Fruit fly (Drosophila melanogaster) whole organism, wandering third instar larva: ENCODE data around the gene CG2017.

ENCODE experiments used
- CG32264 ChIP-seq: fragments of 200-800 bp; sonication (Bioruptor generic); optimal IDR thresholded peaks from 2 replicates; lab custom pipeline; 2016; ENCODE audit warnings: missing biosample characterization, missing genetic modification characterization
- CG9705 ChIP-seq: fragments of 200-800 bp; sonication (Bioruptor generic); optimal IDR thresholded peaks from 2 replicates; lab custom pipeline; 2018; ENCODE audit warnings: missing biosample characterization, mild to moderate bottlenecking, missing genetic modification characterization
- Dfd ChIP-seq: fragments of >200 bp; optimal IDR thresholded peaks from 2 replicates; lab custom pipeline; 2017; ENCODE audit warnings: missing biosample characterization, missing genetic modification characterization
- Dif ChIP-seq: fragments of 200-275, 200-300 bp; sonication (Bioruptor generic); optimal IDR thresholded peaks from 2 replicates; lab custom pipeline; 2018; ENCODE audit warnings: missing biosample characterization, missing genetic modification characterization; ENCODE audit not compliant: partially characterized antibody
- GATAd ChIP-seq: sonication (Bioruptor generic); optimal IDR thresholded peaks from 2 replicates; lab custom pipeline; 2016; ENCODE audit warnings: missing biosample characterization, missing genetic modification characterization
- HLH106 ChIP-seq: fragments of 200-800 bp; optimal IDR thresholded peaks from 3 replicates; lab custom pipeline; 2019; ENCODE audit warnings: missing biosample characterization, mild to moderate bottlenecking, missing genetic modification characterization, moderate library complexity
- Hnf4 ChIP-seq: fragments of 200-800 bp; sonication (Bioruptor generic); optimal IDR thresholded peaks from 2 replicates; lab custom pipeline; 2016; ENCODE audit warnings: missing biosample characterization, mild to moderate bottlenecking, missing genetic modification characterization
- Hr78 ChIP-seq: fragments of >200 bp; optimal IDR thresholded peaks from 2 replicates; lab custom pipeline; 2017; ENCODE audit warnings: missing biosample characterization, missing genetic modification characterization
- Hr83 ChIP-seq: fragments of 200-300 bp; sonication (Bioruptor generic); optimal IDR thresholded peaks from 2 replicates; lab custom pipeline; 2016; ENCODE audit warnings: missing biosample characterization, mild to moderate bottlenecking, missing genetic modification characterization, moderate library complexity; ENCODE audit not compliant: poor library complexity, severe bottlenecking
- Jra ChIP-seq: sonication (Bioruptor generic); optimal IDR thresholded peaks from 2 replicates; lab custom pipeline; 2016; ENCODE audit warnings: missing biosample characterization, missing genetic modification characterization
- Myc ChIP-seq: fragments of >200 bp; optimal IDR thresholded peaks from 2 replicates; lab custom pipeline; 2017
- N ChIP-seq: fragments of >200 bp; optimal IDR thresholded peaks from 2 replicates; lab custom pipeline; 2018; ENCODE audit warnings: missing biosample characterization, missing external identifiers, missing genetic modification characterization
- OdsH ChIP-seq: fragments of 200-800 bp; sonication (Bioruptor generic); optimal IDR thresholded peaks from 2 replicates; lab custom pipeline; 2016; ENCODE audit warnings: missing biosample characterization, mild to moderate bottlenecking, missing genetic modification characterization
- Rel ChIP-seq, 2 experiments: fragments of 200-800 bp; sonication (Bioruptor generic) in 1 of 2; optimal IDR thresholded peaks; 2 replicates in 1 of 2; 3 replicates in 1 of 2; lab custom pipeline; 2016 to 2019; ENCODE audit warnings: mild to moderate bottlenecking in 2 of 2, missing biosample characterization in 2 of 2, missing genetic modification characterization in 2 of 2, moderate library complexity in 1 of 2
- Sp1 ChIP-seq: fragments of 200-800 bp; sonication (Bioruptor generic); optimal IDR thresholded peaks from 3 replicates; lab custom pipeline; 2019; ENCODE audit warnings: missing biosample characterization, mild to moderate bottlenecking, missing genetic modification characterization, moderate library complexity
- Vsx2 ChIP-seq: fragments of 200-300, 225-300 bp; sonication (Bioruptor generic); optimal IDR thresholded peaks from 2 replicates; lab custom pipeline; 2018; ENCODE audit warnings: missing biosample characterization, missing genetic modification characterization; ENCODE audit not compliant: partially characterized antibody
- br ChIP-seq: fragments of 200-800 bp; sonication (Bioruptor generic); optimal IDR thresholded peaks from 2 replicates; lab custom pipeline; 2016; ENCODE audit warnings: missing biosample characterization, missing genetic modification characterization
- brk ChIP-seq: fragments of 200-800 bp; sonication (Bioruptor generic); optimal IDR thresholded peaks from 2 replicates; lab custom pipeline; 2016; ENCODE audit warnings: missing biosample characterization, mild to moderate bottlenecking, missing genetic modification characterization
- dmrt93B ChIP-seq: fragments of 200-800 bp; sonication (Bioruptor generic); optimal IDR thresholded peaks from 2 replicates; lab custom pipeline; 2018; ENCODE audit warnings: missing biosample characterization, mild to moderate bottlenecking, missing genetic modification characterization
- dsf ChIP-seq: sonication (Bioruptor generic); optimal IDR thresholded peaks from 2 replicates; lab custom pipeline; 2016; ENCODE audit warnings: missing biosample characterization, missing genetic modification characterization, borderline replicate concordance
- ey ChIP-seq: fragments of 200-800 bp; sonication (Bioruptor generic); optimal IDR thresholded peaks from 2 replicates; lab custom pipeline; 2016; ENCODE audit warnings: missing biosample characterization, missing genetic modification characterization
- foxo ChIP-seq, 2 experiments: fragments of 200-800 bp; sonication (Bioruptor generic); optimal IDR thresholded peaks; 2 replicates in 1 of 2; 3 replicates in 1 of 2; lab custom pipeline; 2016 to 2017; ENCODE audit warnings: missing biosample characterization in 2 of 2, missing genetic modification characterization in 2 of 2
- fru ChIP-seq: fragments of 200-800 bp; sonication (Bioruptor generic); optimal IDR thresholded peaks from 3 replicates; lab custom pipeline; 2016; ENCODE audit warnings: missing biosample characterization, mild to moderate bottlenecking, missing genetic modification characterization
- h ChIP-seq: fragments of 200-800 bp; sonication (Bioruptor generic); optimal IDR thresholded peaks from 3 replicates; lab custom pipeline; 2016; ENCODE audit warnings: missing biosample characterization, mild to moderate bottlenecking, missing genetic modification characterization
- lola ChIP-seq: fragments of >200 bp; optimal IDR thresholded peaks from 2 replicates; lab custom pipeline; 2017; ENCODE audit warnings: missing biosample characterization, missing genetic modification characterization
- pan ChIP-seq: fragments of >200 bp; optimal IDR thresholded peaks from 2 replicates; lab custom pipeline; 2017
- psq ChIP-seq: fragments of 200-800 bp; sonication (Bioruptor generic); optimal IDR thresholded peaks from 3 replicates; lab custom pipeline; 2017; ENCODE audit warnings: missing biosample characterization, mild to moderate bottlenecking, missing genetic modification characterization, moderate library complexity
- rgr ChIP-seq: fragments of 200-800 bp; sonication (Bioruptor generic); optimal IDR thresholded peaks from 3 replicates; lab custom pipeline; 2016; ENCODE audit warnings: missing biosample characterization, mild to moderate bottlenecking, missing genetic modification characterization
- sage ChIP-seq: fragments of 200-800 bp; sonication (Bioruptor generic); optimal IDR thresholded peaks from 2 replicates; lab custom pipeline; 2016; ENCODE audit warnings: missing biosample characterization, mild to moderate bottlenecking, missing genetic modification characterization
- sv ChIP-seq: fragments of 200-800 bp; sonication (Bioruptor generic); optimal IDR thresholded peaks from 3 replicates; lab custom pipeline; 2016; ENCODE audit warnings: missing biosample characterization, missing genetic modification characterization
- usp ChIP-seq: fragments of >200 bp; optimal IDR thresholded peaks from 2 replicates; lab custom pipeline; 2017; ENCODE audit warnings: missing biosample characterization, missing genetic modification characterization
- woc ChIP-seq: sonication (Bioruptor generic); optimal IDR thresholded peaks from 2 replicates; lab custom pipeline; 2016; ENCODE audit warnings: missing biosample characterization, mild to moderate bottlenecking, missing genetic modification characterization

Gene CG2017

dm6 chr3R:5862032-5862641, at the start of gene CG2017:
CG2017 (minus strand) TSS chr3R:5862405.
- peak; percentile 18 for TF ChIP-seq Sp1 (GFP tag; lab: Kevin White, UChicago)
- no peak for TF ChIP-seq OdsH
- TF ChIP-seq GATAd (GFP tag; lab: Kevin White, UChicago), result no peak
- peak; percentile 48 for TF ChIP-seq CG9705 (GFP tag; lab: Kevin White, UChicago)
- peak; percentile 8 for TF ChIP-seq dmrt93B (GFP tag; lab: Kevin White, UChicago)
- TF ChIP-seq Hnf4 (GFP tag; lab: Kevin White, UChicago), result peak; percentile 67
- peak; percentile 53 for TF ChIP-seq HLH106 (tag; lab: Kevin White, UChicago)
- TF ChIP-seq Rel (GFP tag; optimal IDR thresholded peaks at IDR 0.05; lab: Kevin White, UChicago), result no peak
- peak; percentile 51 for TF ChIP-seq Rel (tag; optimal IDR thresholded peaks at IDR 0.05; lab: Kevin White, UChicago)
- no peak for TF ChIP-seq CG32264 (GFP tag; lab: Kevin White, UChicago)
- TF ChIP-seq psq (GFP tag; lab: Kevin White, UChicago), result no peak
- peak; percentile 60 for TF ChIP-seq rgr
- peak; percentile 40 for TF ChIP-seq br (GFP tag; lab: Kevin White, UChicago)
- peak; percentile 27 for TF ChIP-seq Dif (GFP tag; lab: Kevin White, UChicago)
- peak; percentile 41 for TF ChIP-seq fru (GFP tag; lab: Kevin White, UChicago)
- peak; percentile 24 for TF ChIP-seq ey (GFP tag; lab: Kevin White, UChicago)
- peak; percentile 47 for TF ChIP-seq h (GFP tag; lab: Kevin White, UChicago)
- TF ChIP-seq Hr83 (GFP tag; lab: Kevin White, UChicago), result peak; percentile 72
- no peak for TF ChIP-seq woc
- no peak for TF ChIP-seq Hr78 (GFP tag; lab: Kevin White, UChicago)
- peak in 1 of 2 experiments; percentile 49 for TF ChIP-seq foxo (GFP tag; optimal IDR thresholded peaks at IDR 0.05; lab: Kevin White, UChicago)

DNA sequence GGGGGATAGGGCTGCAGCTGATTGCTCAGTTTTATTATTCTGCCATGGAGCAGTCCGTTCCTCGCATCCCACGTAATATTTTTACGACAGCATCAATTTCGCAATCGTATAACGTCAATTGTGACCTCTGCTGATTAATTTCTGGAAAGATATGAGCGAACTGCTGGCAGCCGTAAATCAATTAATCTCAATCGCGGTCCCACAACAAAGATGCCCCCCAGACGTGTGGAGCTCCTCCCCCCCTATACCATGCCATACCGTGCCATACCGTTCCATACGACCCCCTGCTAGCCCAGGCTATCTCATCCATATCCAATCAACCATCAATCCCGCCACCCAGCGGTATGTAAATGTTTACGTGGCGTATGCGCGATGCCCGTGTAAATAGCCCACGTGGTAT, 19.1 kb upstream of the CG2017 start:
- TF ChIP-seq usp (GFP tag; lab: Kevin White, UChicago) (no peak), Dfd (GFP tag; lab: Kevin White, UChicago) (no peak), Sp1 (GFP tag; lab: Kevin White, UChicago) (no peak), Hr78 (GFP tag; lab: Kevin White, UChicago) (no peak), CG32264 (GFP tag; lab: Kevin White, UChicago) (no peak), HLH106 (tag; lab: Kevin White, UChicago) (no peak), fru (GFP tag; lab: Kevin White, UChicago) (no peak), br (GFP tag; lab: Kevin White, UChicago) (no peak), brk (GFP tag; lab: Kevin White, UChicago) (no peak), dmrt93B (GFP tag; lab: Kevin White, UChicago) (no peak), N (no peak), Myc (lab: Kevin White, UChicago) (no peak), ey (GFP tag; lab: Kevin White, UChicago) (no peak), GATAd (GFP tag; lab: Kevin White, UChicago) (no peak), Vsx2 (GFP tag; lab: Kevin White, UChicago) (no peak)

- TF ChIP-seq sage (GFP tag; lab: Kevin White, UChicago) (no peak), Dfd (GFP tag; lab: Kevin White, UChicago) (peak; percentile 95), dsf (GFP tag; lab: Kevin White, UChicago) (no peak)
- TF ChIP-seq, all 38 proteins: peak for 1
These were observed 15.2 kb upstream of the CG2017 start for dm6 chr3R:5877367-5877766.

DNA sequence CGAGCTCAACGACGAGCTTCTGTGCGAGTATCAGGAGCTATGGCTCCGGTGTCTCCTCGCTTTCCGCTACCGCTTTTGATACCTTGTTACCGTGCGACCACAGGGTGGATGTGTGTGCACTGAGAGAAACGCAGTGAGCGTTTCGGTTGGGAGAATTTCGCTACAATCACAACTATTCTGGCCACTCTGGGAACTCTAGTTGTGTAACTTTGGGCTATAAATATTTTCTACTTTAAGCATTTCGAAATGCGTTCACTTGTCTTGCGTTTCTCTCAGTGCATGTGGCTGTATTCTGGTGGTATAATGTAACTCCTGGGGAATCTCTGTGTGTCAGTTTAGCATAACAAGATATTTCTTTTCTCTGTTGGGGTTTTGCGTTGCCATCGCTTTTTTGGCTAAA, 9.2 kb upstream of the CG2017 start:
- TF ChIP-seq pan (no peak), ey (GFP tag; lab: Kevin White, UChicago) (no peak), foxo (GFP tag; optimal IDR thresholded peaks at IDR 0.05; lab: Kevin White, UChicago) (peak in 1 of 2 experiments; percentile 5)

- TF ChIP-seq pan (no peak), Hr83 (GFP tag; lab: Kevin White, UChicago) (peak; percentile 67), sv (GFP tag; lab: Kevin White, UChicago) (peak; percentile 50), lola (no peak), Sp1 (GFP tag; lab: Kevin White, UChicago) (peak; percentile 35), ey (GFP tag; lab: Kevin White, UChicago) (peak; percentile 59), rgr (peak; percentile 38), foxo (GFP tag; optimal IDR thresholded peaks at IDR 0.05; lab: Kevin White, UChicago) (peak in 1 of 2 experiments; percentile 59), dsf (GFP tag; lab: Kevin White, UChicago) (no peak), psq (GFP tag; lab: Kevin White, UChicago) (peak; percentile 46), Jra (GFP tag; lab: Kevin White, UChicago) (peak; percentile 24), fru (GFP tag; lab: Kevin White, UChicago) (peak; percentile 39), sage (GFP tag; lab: Kevin White, UChicago) (no peak), woc (peak; percentile 53), dmrt93B (GFP tag; lab: Kevin White, UChicago) (peak; percentile 40), OdsH (peak; percentile 39), h (GFP tag; lab: Kevin White, UChicago) (peak; percentile 36)
These were observed 845 bp downstream of the CG2017 start for dm6 chr3R:5861218-5861902.
